Fruit fly (Drosophila melanogaster) whole organism, embryonic: ENCODE results near the gene Polr1D.
A peak's percentile ranks its signal among the peaks of the same experiment; 100 is the strongest.

ENCODE experiments used
- Asciz ChIP-seq: fragments of 200-800 bp; sonication (Bioruptor generic); optimal IDR thresholded peaks from 2 replicates; lab custom pipeline; 2017; ENCODE audit warnings: missing biosample characterization, mild to moderate bottlenecking, missing genetic modification characterization, missing genetic modification reagents
- Atf-2 ChIP-seq: fragments of 200-800 bp; sonication (Bioruptor generic); optimal IDR thresholded peaks from 2 replicates; lab custom pipeline; 2016; ENCODE audit warnings: missing biosample characterization, missing genetic modification characterization
- Bgb ChIP-seq: fragments of 200-800 bp; sonication (Bioruptor generic); IDR thresholded peaks from 2 replicates; pipeline ENCODE4 v1.3.6; 2022; ENCODE audit warnings: missing biosample characterization, missing genetic modification characterization; ENCODE audit not compliant: partially characterized antibody
- Blimp-1 ChIP-seq: fragments of 200-800 bp; sonication (Bioruptor generic); optimal IDR thresholded peaks from 3 replicates; lab custom pipeline; 2018; ENCODE audit warnings: missing biosample characterization, missing genetic modification characterization, mild to moderate bottlenecking, moderate library complexity, missing genetic modification reagents
- CG11560 ChIP-seq: fragments of 200-800 bp; sonication (Bioruptor generic); IDR thresholded peaks from 3 replicates; pipeline ENCODE4 v1.3.6; 2022; ENCODE audit warnings: missing biosample characterization, missing genetic modification characterization
- CG12071 ChIP-seq: fragments of 200-800 bp; sonication (Bioruptor generic); optimal IDR thresholded peaks from 3 replicates; lab custom pipeline; 2018; ENCODE audit warnings: missing biosample characterization, mild to moderate bottlenecking, missing genetic modification characterization
- CG12104 ChIP-seq: fragments of 200-800 bp; sonication (Bioruptor generic); optimal IDR thresholded peaks from 3 replicates; lab custom pipeline; 2016; ENCODE audit warnings: missing biosample characterization, missing genetic modification characterization
- CG12942 ChIP-seq: fragments of 200-800 bp; sonication (Bioruptor generic); optimal IDR thresholded peaks from 3 replicates; lab custom pipeline; 2016; ENCODE audit warnings: missing biosample characterization, missing genetic modification characterization
- CG13287 ChIP-seq: fragments of 200-800 bp; sonication (Bioruptor generic); IDR thresholded peaks from 2 replicates; pipeline ENCODE4 v1.3.6; 2022; ENCODE audit warnings: missing biosample characterization, missing genetic modification characterization; ENCODE audit not compliant: partially characterized antibody
- CG14014 ChIP-seq: fragments of 200-800 bp; sonication (Bioruptor generic); IDR thresholded peaks from 2 replicates; pipeline ENCODE4 v1.3.6; 2022; ENCODE audit warnings: missing biosample characterization, missing genetic modification characterization
- CG14667 ChIP-seq: fragments of 200-800 bp; sonication (Bioruptor generic); IDR thresholded peaks from 2 replicates; pipeline ENCODE4 v1.3.6; 2022; ENCODE audit warnings: missing biosample characterization, missing genetic modification characterization
- CG15601 ChIP-seq: fragments of 200-800 bp; sonication (Bioruptor generic); optimal IDR thresholded peaks from 3 replicates; lab custom pipeline; 2019; ENCODE audit warnings: missing biosample characterization, mild to moderate bottlenecking, missing genetic modification characterization, moderate library complexity
- CG17359 ChIP-seq: fragments of 200-800 bp; sonication (Bioruptor generic); optimal IDR thresholded peaks from 3 replicates; lab custom pipeline; 2018; ENCODE audit warnings: missing biosample characterization, mild to moderate bottlenecking, missing genetic modification characterization, moderate library complexity
- CG2116 ChIP-seq: fragments of 200-800 bp; sonication (Bioruptor generic); optimal IDR thresholded peaks from 3 replicates; lab custom pipeline; 2018; ENCODE audit warnings: missing biosample characterization, mild to moderate bottlenecking, missing genetic modification characterization
- CG2120 ChIP-seq: fragments of 200-800 bp; sonication (Bioruptor generic); optimal IDR thresholded peaks from 3 replicates; lab custom pipeline; 2016; ENCODE audit warnings: missing biosample characterization, missing genetic modification characterization
- CG30431 ChIP-seq: fragments of 200-800 bp; sonication (Bioruptor generic); optimal IDR thresholded peaks from 2 replicates; lab custom pipeline; 2017; ENCODE audit warnings: missing biosample characterization, missing genetic modification characterization
- CG31224 ChIP-seq: fragments of 200-800 bp; sonication (Bioruptor generic); IDR thresholded peaks from 2 replicates; pipeline ENCODE4 v1.3.6; 2022; ENCODE audit warnings: missing biosample characterization, missing genetic modification characterization
- CG32532 ChIP-seq: fragments of 200-800 bp; sonication (Bioruptor generic); IDR thresholded peaks from 2 replicates; pipeline ENCODE4 v1.3.6; 2022; ENCODE audit warnings: missing biosample characterization, missing genetic modification characterization
- CG3838 ChIP-seq: fragments of 200-800 bp; sonication (Bioruptor generic); optimal IDR thresholded peaks from 3 replicates; lab custom pipeline; 2016; ENCODE audit warnings: missing biosample characterization, missing genetic modification characterization
- CG6689 ChIP-seq: fragments of 200-800 bp; sonication (Bioruptor generic); IDR thresholded peaks from 2 replicates; pipeline ENCODE4 v1.3.6; 2022; ENCODE audit warnings: missing biosample characterization, missing genetic modification characterization
- CG6813 ChIP-seq: fragments of 200-800 bp; sonication (Bioruptor generic); optimal IDR thresholded peaks from 2 replicates; lab custom pipeline; 2017; ENCODE audit warnings: missing biosample characterization, missing genetic modification characterization, mild to moderate bottlenecking, moderate library complexity, missing genetic modification reagents
- CG7271 ChIP-seq: fragments of 200-800 bp; sonication (Bioruptor generic); optimal IDR thresholded peaks from 2 replicates; lab custom pipeline; 2018; ENCODE audit warnings: missing biosample characterization, mild to moderate bottlenecking, missing genetic modification characterization, moderate library complexity
- CG8944 ChIP-seq: fragments of 200-800 bp; sonication (Bioruptor generic); optimal IDR thresholded peaks from 3 replicates; lab custom pipeline; 2016; ENCODE audit warnings: missing biosample characterization, missing genetic modification characterization
- CrebB ChIP-seq: fragments of 200-800 bp; sonication (Bioruptor generic); optimal IDR thresholded peaks from 3 replicates; lab custom pipeline; 2018; ENCODE audit warnings: missing biosample characterization, mild to moderate bottlenecking, missing genetic modification characterization
- Dp ChIP-seq: fragments of 200-800 bp; sonication (Bioruptor generic); optimal IDR thresholded peaks from 2 replicates; lab custom pipeline; 2018; ENCODE audit warnings: missing biosample characterization, mild to moderate bottlenecking, missing genetic modification characterization, moderate library complexity
- Fer1 ChIP-seq: fragments of 200-800 bp; sonication (Bioruptor generic); optimal IDR thresholded peaks from 2 replicates; lab custom pipeline; 2017; ENCODE audit warnings: missing biosample characterization, mild to moderate bottlenecking, missing genetic modification characterization
- H15 ChIP-seq: fragments of 200-800 bp; sonication (Bioruptor generic); IDR thresholded peaks from 3 replicates; pipeline ENCODE4 v1.3.6; 2022; ENCODE audit warnings: missing biosample characterization, missing genetic modification characterization
- Hmx ChIP-seq: fragments of 200-800 bp; sonication (Bioruptor generic); optimal IDR thresholded peaks from 2 replicates; lab custom pipeline; 2016; ENCODE audit warnings: missing biosample characterization, missing genetic modification characterization
- Hr3 ChIP-seq: fragments of 200-800 bp; sonication (Bioruptor generic); optimal IDR thresholded peaks from 3 replicates; lab custom pipeline; 2016; ENCODE audit warnings: missing biosample characterization, missing genetic modification characterization
- Max ChIP-seq: fragments of 200-800 bp; sonication (Bioruptor generic); optimal IDR thresholded peaks from 2 replicates; lab custom pipeline; 2016; ENCODE audit warnings: missing biosample characterization, mild to moderate bottlenecking, missing genetic modification characterization
- Mes4 ChIP-seq: fragments of 200-800 bp; sonication (Bioruptor generic); optimal IDR thresholded peaks from 2 replicates; lab custom pipeline; 2016; ENCODE audit warnings: missing biosample characterization, missing genetic modification characterization
- Nf-YC ChIP-seq: fragments of 200-800 bp; optimal IDR thresholded peaks from 3 replicates; lab custom pipeline; 2019; ENCODE audit warnings: missing biosample characterization, mild to moderate bottlenecking, missing genetic modification characterization, moderate library complexity
- NfI ChIP-seq: fragments of 200-800 bp; sonication (Bioruptor generic); optimal IDR thresholded peaks from 3 replicates; lab custom pipeline; 2018; ENCODE audit warnings: missing biosample characterization, mild to moderate bottlenecking, missing genetic modification characterization, moderate library complexity
- Ptx1 ChIP-seq: fragments of 200-800 bp; sonication (Bioruptor generic); IDR thresholded peaks from 2 replicates; pipeline ENCODE4 v1.3.6; 2022; ENCODE audit warnings: missing biosample characterization, missing genetic modification characterization
- Sry-β ChIP-seq: fragments of 200-800 bp; sonication (Bioruptor generic); optimal IDR thresholded peaks from 2 replicates; lab custom pipeline; 2018; ENCODE audit warnings: missing biosample characterization, mild to moderate bottlenecking, missing genetic modification characterization, moderate library complexity
- Sry-δ ChIP-seq: fragments of 200-800 bp; sonication (Bioruptor generic); optimal IDR thresholded peaks from 2 replicates; lab custom pipeline; 2016; ENCODE audit warnings: missing biosample characterization, missing genetic modification characterization
- Tbp ChIP-seq: fragments of >200 bp; optimal IDR thresholded peaks from 2 replicates; lab custom pipeline; 2018; ENCODE audit warnings: missing biosample characterization, missing genetic modification characterization
- Usf ChIP-seq: fragments of 200-800 bp; sonication (Bioruptor generic); optimal IDR thresholded peaks from 2 replicates; lab custom pipeline; 2017; ENCODE audit warnings: missing genotype, missing biosample characterization, missing genetic modification characterization
- ato ChIP-seq: fragments of 200-800 bp; sonication (Bioruptor generic); IDR thresholded peaks from 2 replicates; pipeline ENCODE4 v1.3.6; 2022; ENCODE audit warnings: missing biosample characterization, missing genetic modification characterization; ENCODE audit not compliant: partially characterized antibody
- bcd ChIP-seq: fragments of 200-800 bp; sonication (Bioruptor generic); optimal IDR thresholded peaks from 2 replicates; lab custom pipeline; 2017; ENCODE audit warnings: missing biosample characterization, mild to moderate bottlenecking, missing genetic modification characterization
- h ChIP-seq: fragments of >200 bp; optimal IDR thresholded peaks from 2 replicates; lab custom pipeline; 2017
- lbe ChIP-seq: fragments of 200-800 bp; sonication (Bioruptor generic); optimal IDR thresholded peaks from 2 replicates; lab custom pipeline; 2016; ENCODE audit warnings: missing biosample characterization, mild to moderate bottlenecking, missing genetic modification characterization
- luna ChIP-seq: fragments of 200-800 bp; sonication (Bioruptor generic); optimal IDR thresholded peaks from 2 replicates; lab custom pipeline; 2016; ENCODE audit warnings: missing biosample characterization, missing genetic modification characterization
- mld ChIP-seq: fragments of 200-800 bp; sonication (Bioruptor generic); IDR thresholded peaks from 3 replicates; pipeline ENCODE4 v1.3.6; 2022; ENCODE audit warnings: missing biosample characterization, missing genetic modification characterization; ENCODE audit not compliant: partially characterized antibody
- oc ChIP-seq: fragments of 200-800 bp; sonication (Bioruptor generic); optimal IDR thresholded peaks from 2 replicates; lab custom pipeline; 2018; ENCODE audit warnings: missing biosample characterization, mild to moderate bottlenecking, missing genetic modification characterization, moderate library complexity
- pnt ChIP-seq: fragments of 200-800 bp; sonication (Bioruptor generic); optimal IDR thresholded peaks from 3 replicates; lab custom pipeline; 2016; ENCODE audit warnings: missing biosample characterization, missing genetic modification characterization
- sima ChIP-seq: fragments of 200-800 bp; sonication (Bioruptor generic); optimal IDR thresholded peaks from 2 replicates; lab custom pipeline; 2016; ENCODE audit warnings: missing biosample characterization, missing genetic modification characterization
- sob ChIP-seq: fragments of 200-800 bp; sonication (Bioruptor generic); IDR thresholded peaks from 2 replicates; pipeline ENCODE4 v1.3.6; 2022; ENCODE audit warnings: missing biosample characterization, missing genetic modification characterization
- tll ChIP-seq, 2 experiments: fragments of 200-800 bp in 1 of 2; fragments of >200 bp in 1 of 2; sonication (Bioruptor generic) in 1 of 2; optimal IDR thresholded peaks; 2 replicates each; lab custom pipeline; 2017 to 2019; ENCODE audit warnings: missing biosample characterization in 2 of 2, missing genetic modification characterization in 2 of 2, mild to moderate bottlenecking in 1 of 2, moderate library complexity in 1 of 2
- trem ChIP-seq: fragments of 200-800 bp; optimal IDR thresholded peaks from 3 replicates; lab custom pipeline; 2019; ENCODE audit warnings: missing biosample characterization, mild to moderate bottlenecking, missing genetic modification characterization, moderate library complexity
- usp ChIP-seq: fragments of >200 bp; optimal IDR thresholded peaks from 2 replicates; lab custom pipeline; 2017; ENCODE audit warnings: missing biosample characterization, missing genetic modification characterization

Polr1D gene

dm6 chr2L:19123472-19124070 lies 11.5 kb downstream of the Polr1D start, which contains the start of gene Phb1:
Gene Phb1 (minus strand): TSS chr2L:19123869.
- TF ChIP-seq CG14014 (no peak), luna (GFP tag; lab: Kevin White, UChicago) (no peak), h (no peak), Dp (GFP tag; lab: Kevin White, UChicago) (peak; percentile 81), CG7271 (tag; lab: Kevin White, UChicago) (no peak), CG12104 (GFP tag; lab: Kevin White, UChicago) (no peak), Bgb (GFP tag; lab: Robert Waterston, UW) (peak; percentile 87), Atf-2 (no peak), Blimp-1 (GFP tag; lab: Kevin White, UChicago) (no peak), CG17359 (no peak), CG30431 (GFP tag; lab: Kevin White, UChicago) (no peak), bcd (GFP tag; lab: Kevin White, UChicago) (no peak), CG12942 (GFP tag; lab: Kevin White, UChicago) (no peak), mld (peak; percentile 93), Sry-β (GFP tag; lab: Kevin White, UChicago) (no peak), usp (GFP tag; lab: Kevin White, UChicago) (no peak), sob (GFP tag; lab: Robert Waterston, UW) (no peak), CG2116 (GFP tag; lab: Kevin White, UChicago) (peak; percentile 82), oc (tag; lab: Kevin White, UChicago) (no peak), Fer1 (no peak), Usf (GFP tag; lab: Kevin White, UChicago) (no peak), Mes4 (no peak), CG8944 (GFP tag; lab: Kevin White, UChicago) (no peak), CG32532 (GFP tag; lab: Robert Waterston, UW) (no peak), lbe (GFP tag; lab: Kevin White, UChicago) (no peak), Asciz (GFP tag; lab: Kevin White, UChicago) (no peak), CG31224 (GFP tag; lab: Robert Waterston, UW) (no peak), CG11560 (tag; lab: Robert Waterston, UW) (peak; percentile 97), CrebB (tag; lab: Kevin White, UChicago) (no peak), CG2120 (GFP tag; lab: Kevin White, UChicago) (no peak), CG12071 (GFP tag; lab: Kevin White, UChicago) (no peak), Ptx1 (no peak), CG14667 (GFP tag; lab: Robert Waterston, UW) (no peak), trem (tag; lab: Kevin White, UChicago) (peak; percentile 37), CG13287 (peak; percentile 90), sima (GFP tag; lab: Kevin White, UChicago) (no peak), H15 (GFP tag; lab: Robert Waterston, UW) (no peak), tll (GFP tag; optimal IDR thresholded peaks at IDR 0.05; lab: Kevin White, UChicago) (no peak), Tbp (no peak), CG3838 (GFP tag; lab: Kevin White, UChicago) (no peak), ato (GFP tag; lab: Robert Waterston, UW) (peak; percentile 96), Sry-δ (GFP tag; lab: Kevin White, UChicago) (peak; percentile 65), NfI (GFP tag; lab: Kevin White, UChicago) (no peak), CG6813 (GFP tag; lab: Kevin White, UChicago) (no peak), Nf-YC (tag; lab: Kevin White, UChicago) (no peak), pnt (no peak), Hr3 (GFP tag; lab: Kevin White, UChicago) (no peak), Max (no peak), CG15601 (tag; lab: Kevin White, UChicago) (no peak), CG6689 (GFP tag; lab: Robert Waterston, UW) (no peak), Hmx (GFP tag; lab: Kevin White, UChicago) (no peak)
